Worm (Caenorhabditis elegans): ENCODE measurements around the gene hda-4.

hda-4 gene

DNA sequence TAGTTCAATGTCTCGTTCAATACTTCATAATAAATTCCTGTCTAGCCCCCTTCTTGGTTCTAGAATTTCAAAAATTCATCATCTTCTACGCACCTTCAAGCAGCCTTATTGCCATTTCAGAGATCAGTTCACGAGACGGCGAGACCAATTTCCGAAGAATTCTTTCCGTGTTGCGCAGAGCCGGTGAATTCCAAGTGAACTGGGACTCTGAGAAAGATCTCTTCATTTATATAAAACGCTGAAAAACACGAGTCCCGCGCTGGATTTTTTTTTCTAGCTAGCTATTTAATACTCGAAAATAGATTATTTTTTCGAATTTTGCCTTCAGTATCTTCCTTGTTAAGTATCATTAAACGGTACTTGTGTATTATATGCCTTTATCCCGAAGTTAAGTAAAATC, 1.8 kb downstream of the hda-4 start:
- TF ChIP-seq nhr-12 (tag; optimal IDR thresholded peaks at IDR 0.05) = no peak
- TF ChIP-seq lin-32 (GFP tag; optimal IDR thresholded peaks at IDR 0.05) = no peak
- no peak for TF ChIP-seq M03D4.4 (tag; optimal IDR thresholded peaks at IDR 0.05)
- no peak for TF ChIP-seq tbx-8 (GFP tag; optimal IDR thresholded peaks at IDR 0.05)
- no peak for TF ChIP-seq zip-8 (tag; optimal IDR thresholded peaks at IDR 0.05)
- TF ChIP-seq elt-3 (tag; optimal IDR thresholded peaks at IDR 0.05) = no peak
- no peak for TF ChIP-seq ztf-11 (tag; optimal IDR thresholded peaks at IDR 0.05)
- no peak for TF ChIP-seq lsy-2 (tag; optimal IDR thresholded peaks at IDR 0.05)
- no peak for TF ChIP-seq nhr-237 (tag; optimal IDR thresholded peaks at IDR 0.05)
- TF ChIP-seq ceh-43 (GFP tag; optimal IDR thresholded peaks at IDR 0.05) = no peak
- no peak for TF ChIP-seq mls-2 (tag; optimal IDR thresholded peaks at IDR 0.05)
- no peak for TF ChIP-seq sptf-1 (tag; optimal IDR thresholded peaks at IDR 0.05)
- TF ChIP-seq pha-4 (tag; optimal IDR thresholded peaks at IDR 0.05) = no peak
- no peak for TF ChIP-seq ceh-39 (tag; optimal IDR thresholded peaks at IDR 0.05)
- TF ChIP-seq blmp-1 (tag; optimal IDR thresholded peaks at IDR 0.05) = no peak
- TF ChIP-seq lin-13 (tag; optimal IDR thresholded peaks at IDR 0.05) = no peak
- no peak for TF ChIP-seq drap-1 (GFP tag; optimal IDR thresholded peaks at IDR 0.05)

DNA sequence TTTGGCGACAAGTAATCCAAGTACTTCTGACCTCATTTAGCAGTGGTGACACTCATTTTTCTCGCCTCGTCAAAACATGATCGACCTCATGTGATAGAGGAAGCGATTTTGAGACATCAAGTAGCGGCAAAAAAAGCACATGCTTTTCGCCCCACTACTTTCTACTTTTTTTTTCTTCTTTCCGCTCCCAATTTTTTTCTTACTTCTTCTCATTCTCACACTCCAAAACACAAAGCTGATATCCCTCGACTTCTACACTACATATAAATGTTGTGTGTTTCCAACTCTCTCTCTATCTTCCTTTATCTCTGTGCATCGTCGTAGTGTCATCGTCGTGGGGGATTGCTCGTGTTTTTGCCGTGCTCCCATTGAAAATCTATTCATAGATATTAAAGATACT, 2.9 kb downstream of the hda-4 start:
- TF ChIP-seq elt-1 (tag; optimal IDR thresholded peaks at IDR 0.05; ENCODE audit: borderline replicate concordance, insufficient read depth) (no peak), pha-4 (tag; optimal IDR thresholded peaks at IDR 0.05) (no peak), unc-39 (tag; optimal IDR thresholded peaks at IDR 0.05) (no peak), mep-1 (tag; optimal IDR thresholded peaks at IDR 0.05) (no peak), M03D4.4 (tag; optimal IDR thresholded peaks at IDR 0.05) (no peak), lsy-2 (tag; optimal IDR thresholded peaks at IDR 0.05) (no peak), ceh-39 (tag; optimal IDR thresholded peaks at IDR 0.05) (no peak), bed-3 (GFP tag; optimal IDR thresholded peaks at IDR 0.05) (no peak), cnd-1 (tag; optimal IDR thresholded peaks at IDR 0.05) (no peak), nhr-76 (tag; optimal IDR thresholded peaks at IDR 0.05) (no peak), ztf-11 (tag; optimal IDR thresholded peaks at IDR 0.05) (no peak), lin-32 (GFP tag; optimal IDR thresholded peaks at IDR 0.05) (no peak), zip-8 (tag; optimal IDR thresholded peaks at IDR 0.05) (no peak), ceh-83 (GFP tag; optimal IDR thresholded peaks at IDR 0.05) (no peak), ham-2 (GFP tag; optimal IDR thresholded peaks at IDR 0.05) (no peak), unc-120 (tag; optimal IDR thresholded peaks at IDR 0.05; ENCODE audit: poor library complexity, severe bottlenecking) (no peak), mls-2 (tag; optimal IDR thresholded peaks at IDR 0.05) (no peak), ces-1 (GFP tag; optimal IDR thresholded peaks at IDR 0.05) (no peak), flh-1 (GFP tag; optimal IDR thresholded peaks at IDR 0.05) (no peak), ceh-43 (GFP tag; optimal IDR thresholded peaks at IDR 0.05) (no peak)

DNA sequence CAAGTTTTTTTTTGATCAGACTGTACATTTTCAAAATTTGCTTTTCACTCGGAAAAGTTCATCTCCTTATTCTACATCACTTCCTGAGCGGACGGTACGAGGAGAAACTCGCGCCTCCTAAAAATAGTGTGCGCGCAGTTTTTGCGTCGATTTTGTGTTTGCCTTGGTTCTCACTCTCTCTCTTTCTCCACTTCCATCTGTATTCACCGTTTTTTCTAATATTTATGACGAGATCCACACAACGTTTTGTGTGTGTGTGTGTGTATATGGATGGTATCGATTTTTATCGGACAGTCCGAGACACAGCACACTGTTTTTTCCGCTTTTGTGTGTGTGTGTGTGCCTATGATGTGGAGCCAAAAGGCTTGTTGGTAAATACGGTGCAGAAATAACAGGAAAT, 4.1 kb downstream of the hda-4 start:
- TF ChIP-seq sem-2 (GFP tag; optimal IDR thresholded peaks at IDR 0.05) = no peak
- no peak for TF ChIP-seq mep-1 (tag; optimal IDR thresholded peaks at IDR 0.05)
- TF ChIP-seq lin-32 (GFP tag; optimal IDR thresholded peaks at IDR 0.05) = no peak
- TF ChIP-seq ztf-11 (tag; optimal IDR thresholded peaks at IDR 0.05) = no peak
- TF ChIP-seq sptf-1 (tag; optimal IDR thresholded peaks at IDR 0.05) = no peak
- TF ChIP-seq pha-4 (tag; optimal IDR thresholded peaks at IDR 0.05) = no peak
- TF ChIP-seq cnd-1 (tag; optimal IDR thresholded peaks at IDR 0.05) = no peak
- no peak for TF ChIP-seq elt-3 (tag; optimal IDR thresholded peaks at IDR 0.05)
- no peak for TF ChIP-seq ces-1 (GFP tag; optimal IDR thresholded peaks at IDR 0.05)
- no peak for TF ChIP-seq bed-3 (GFP tag; optimal IDR thresholded peaks at IDR 0.05)
- no peak for TF ChIP-seq lin-13 (tag; optimal IDR thresholded peaks at IDR 0.05)
- TF ChIP-seq mls-2 (tag; optimal IDR thresholded peaks at IDR 0.05) = no peak
- TF ChIP-seq snpc-4 (tag; optimal IDR thresholded peaks at IDR 0.05) = no peak
- TF ChIP-seq lsy-2 (tag; optimal IDR thresholded peaks at IDR 0.05) = no peak
- TF ChIP-seq unc-62 (GFP tag; optimal IDR thresholded peaks at IDR 0.05) = no peak
- TF ChIP-seq unc-120 (tag; optimal IDR thresholded peaks at IDR 0.05; ENCODE audit: poor library complexity, severe bottlenecking) = no peak
- TF ChIP-seq hlh-1 (tag; optimal IDR thresholded peaks at IDR 0.05) = no peak
- no peak for TF ChIP-seq mab-5 (tag; optimal IDR thresholded peaks at IDR 0.05)
- TF ChIP-seq unc-39 (tag; optimal IDR thresholded peaks at IDR 0.05) = no peak

DNA sequence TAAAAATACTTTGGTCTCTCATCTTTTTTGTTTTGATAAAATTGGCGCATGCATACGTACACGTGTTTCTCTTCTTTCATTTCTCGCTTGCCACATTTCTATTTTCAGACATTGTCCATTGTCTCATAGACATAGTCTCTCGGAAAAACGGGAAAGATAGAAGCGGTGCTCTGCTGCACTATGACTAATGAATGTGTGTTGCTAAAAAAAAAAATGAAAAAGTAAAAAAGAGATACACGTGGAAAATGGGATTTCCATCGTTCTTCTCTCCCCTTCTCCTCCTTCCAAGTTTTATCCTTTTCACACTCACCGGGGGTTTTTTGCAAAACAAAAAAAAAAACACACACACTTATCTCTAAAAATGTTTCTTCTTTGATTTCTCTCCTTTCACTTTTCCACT, 5.6 kb downstream of the hda-4 start:
- TF ChIP-seq nhr-12 (tag; optimal IDR thresholded peaks at IDR 0.05) = no peak
- no peak for TF ChIP-seq elt-1 (tag; optimal IDR thresholded peaks at IDR 0.05; ENCODE audit: borderline replicate concordance, insufficient read depth)
- no peak for TF ChIP-seq sem-2 (GFP tag; optimal IDR thresholded peaks at IDR 0.05)
- no peak for TF ChIP-seq unc-39 (tag; optimal IDR thresholded peaks at IDR 0.05)
- no peak for TF ChIP-seq unc-62 (GFP tag; optimal IDR thresholded peaks at IDR 0.05)
- no peak for TF ChIP-seq mep-1 (tag; optimal IDR thresholded peaks at IDR 0.05)
- no peak for TF ChIP-seq cnd-1 (tag; optimal IDR thresholded peaks at IDR 0.05)
- TF ChIP-seq unc-120 (tag; optimal IDR thresholded peaks at IDR 0.05; ENCODE audit: poor library complexity, severe bottlenecking) = no peak
- no peak for TF ChIP-seq nhr-28 (tag; optimal IDR thresholded peaks at IDR 0.05)
- TF ChIP-seq drap-1 (GFP tag; optimal IDR thresholded peaks at IDR 0.05) = no peak
